Fruit fly (Drosophila melanogaster) Kc167 (cell line): ENCODE results near the gene CG43814.

Experiments
- Myc ChIP-seq: fragments of >200 bp; optimal IDR thresholded peaks from 2 replicates; lab custom pipeline; 2017; ENCODE audit warnings: missing external identifiers
- Sin3A ChIP-seq: fragments of >200 bp; optimal IDR thresholded peaks from 2 replicates; lab custom pipeline; 2018; ENCODE audit warnings: missing external identifiers
- h ChIP-seq: fragments of >200 bp; optimal IDR thresholded peaks from 3 replicates; lab custom pipeline; 2018; ENCODE audit warnings: missing external identifiers
- insv ChIP-seq: fragments of >200 bp; optimal IDR thresholded peaks from 3 replicates; lab custom pipeline; 2018; ENCODE audit warnings: missing external identifiers
- psq ChIP-seq: fragments of >200 bp; optimal IDR thresholded peaks from 2 replicates; lab custom pipeline; 2017; ENCODE audit warnings: missing external identifiers
- ttk ChIP-seq: sonication (Bioruptor generic); optimal IDR thresholded peaks from 2 replicates; lab custom pipeline; 2017; ENCODE audit warnings: missing external identifiers

The CG43814 gene

DNA sequence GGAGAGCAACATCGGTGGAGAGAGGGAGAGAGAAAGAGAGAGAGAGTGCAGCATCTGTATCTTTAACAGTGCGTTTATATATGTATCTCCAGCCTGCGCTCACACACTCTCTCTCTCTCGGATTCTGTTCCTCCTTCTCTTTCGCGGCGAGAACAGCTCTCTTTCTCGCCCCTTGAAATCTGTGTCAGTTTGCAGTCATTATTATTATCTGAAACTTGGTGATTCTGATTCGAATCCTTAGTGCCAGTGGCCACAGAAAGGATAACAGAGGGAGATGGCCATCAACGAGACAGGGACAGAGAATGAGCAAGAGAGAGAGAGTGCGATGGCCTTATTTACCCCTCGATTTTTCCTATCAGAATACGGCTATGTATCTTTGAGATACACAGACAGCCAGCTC lies 22.2 kb downstream of the CG43814 start:
- TF ChIP-seq Sin3A (lab: Kevin White, UChicago) (no peak), ttk (lab: Kevin White, UChicago) (no peak), insv (no peak), psq (no peak), Myc (lab: Kevin White, UChicago) (no peak), h (lab: Kevin White, UChicago) (no peak)

DNA sequence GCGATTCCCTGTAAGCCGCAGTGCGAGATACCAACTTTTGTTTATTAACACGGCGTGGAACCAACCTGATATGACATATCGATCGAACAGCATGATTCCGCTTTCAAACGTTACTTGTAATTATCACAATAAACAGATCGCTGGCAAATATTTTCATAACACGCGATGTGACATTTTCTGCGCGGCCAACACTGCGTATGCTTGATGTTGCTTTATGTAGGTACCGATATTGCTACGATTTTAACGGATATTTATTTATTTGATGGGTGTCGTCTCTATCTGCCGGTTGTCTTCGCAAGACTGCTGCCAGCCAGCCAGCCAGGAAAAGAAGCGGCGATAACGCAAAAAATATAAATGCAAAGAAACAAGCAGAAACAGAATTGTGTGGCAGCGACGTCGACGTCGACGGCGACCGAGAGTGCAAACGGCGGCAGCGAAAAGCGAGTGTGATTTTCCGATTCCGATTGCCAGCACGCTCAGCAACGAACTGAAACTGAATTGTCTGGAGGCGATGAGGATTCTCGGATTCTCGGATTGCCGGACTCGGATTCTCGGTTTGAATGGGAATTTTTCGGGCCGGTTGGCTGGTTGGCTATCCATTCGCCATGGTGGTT lies 22.8 kb downstream of the CG43814 start:
- TF ChIP-seq insv: no peak
- no peak for TF ChIP-seq ttk (lab: Kevin White, UChicago)
- no peak for TF ChIP-seq Myc (lab: Kevin White, UChicago)
- no peak for TF ChIP-seq h (lab: Kevin White, UChicago)
- no peak for TF ChIP-seq Sin3A (lab: Kevin White, UChicago)
- no peak for TF ChIP-seq psq

DNA sequence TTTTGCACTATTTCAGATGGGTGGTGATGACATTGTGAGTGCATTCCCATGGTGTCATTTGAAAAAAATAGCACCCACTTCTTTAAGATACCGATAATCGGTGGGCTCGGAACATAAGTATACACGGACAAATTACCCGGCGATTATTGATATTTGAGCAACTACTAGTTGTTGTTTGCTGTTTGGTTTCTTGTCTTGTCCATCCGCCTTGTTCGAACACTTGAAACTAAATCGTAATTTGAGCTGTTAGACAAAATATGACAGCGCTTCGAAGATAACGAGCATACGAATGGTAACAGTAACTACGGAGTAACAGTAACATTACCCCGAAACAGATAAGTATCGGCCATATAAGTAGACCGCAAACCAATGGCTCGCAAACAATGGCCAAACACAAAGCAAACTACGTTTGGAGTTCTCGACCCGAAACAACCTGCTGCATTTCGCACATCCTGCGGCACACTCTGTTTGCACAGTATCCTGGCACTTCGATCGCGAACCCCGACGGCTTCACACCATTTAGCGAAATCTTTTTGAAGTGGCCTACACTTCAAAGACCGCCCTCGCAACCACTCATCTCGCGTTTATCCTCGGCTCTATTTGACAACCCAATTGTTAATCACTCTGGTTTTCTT lies 24.1 kb downstream of the CG43814 start:
- TF ChIP-seq insv (no peak), Sin3A (lab: Kevin White, UChicago) (no peak), psq (no peak), h (lab: Kevin White, UChicago) (no peak), ttk (lab: Kevin White, UChicago) (no peak), Myc (lab: Kevin White, UChicago) (no peak)

DNA sequence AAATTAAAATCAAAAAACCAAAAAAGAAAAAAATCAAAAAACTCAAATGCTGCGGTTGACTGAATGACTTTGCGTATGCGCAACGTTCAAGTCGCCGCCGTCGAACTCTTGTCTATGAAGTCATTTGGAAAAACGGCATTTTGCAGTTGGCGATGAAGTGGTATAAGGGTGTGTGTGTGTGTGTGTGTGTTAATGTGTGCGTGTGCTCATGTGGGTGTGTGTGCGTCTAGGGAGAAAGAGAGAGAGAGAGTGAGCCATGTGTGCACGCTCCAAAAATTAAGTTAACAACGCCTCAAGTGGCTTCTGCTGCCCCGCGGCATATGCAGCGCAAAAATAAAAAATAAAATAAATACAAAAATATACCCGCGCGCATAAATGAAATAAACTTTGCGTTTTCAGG lies 27.7 kb downstream of the CG43814 start:
- no peak for TF ChIP-seq Sin3A (lab: Kevin White, UChicago)
- TF ChIP-seq Myc (lab: Kevin White, UChicago): no peak

DNA sequence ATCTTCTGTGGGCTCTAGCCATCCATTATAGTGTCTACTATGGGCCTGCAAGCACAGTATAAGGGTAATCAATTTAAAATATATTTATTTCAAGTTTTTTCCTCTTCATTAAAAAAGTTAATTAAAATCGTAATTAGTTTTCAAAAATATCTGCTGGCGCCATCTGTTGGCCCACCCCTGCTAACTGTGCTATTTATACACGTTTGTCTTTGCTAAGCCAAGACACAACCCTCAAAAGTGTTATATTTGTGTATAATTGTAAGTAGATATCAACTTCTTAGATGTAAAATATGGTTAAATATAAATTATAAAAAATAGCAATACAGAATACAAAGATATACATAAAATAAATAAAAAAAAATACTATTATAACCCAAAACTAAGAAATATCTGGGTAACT lies 28.6 kb downstream of the CG43814 start:
- TF ChIP-seq Sin3A (lab: Kevin White, UChicago) (no peak), insv (no peak), Myc (lab: Kevin White, UChicago) (no peak)

DNA sequence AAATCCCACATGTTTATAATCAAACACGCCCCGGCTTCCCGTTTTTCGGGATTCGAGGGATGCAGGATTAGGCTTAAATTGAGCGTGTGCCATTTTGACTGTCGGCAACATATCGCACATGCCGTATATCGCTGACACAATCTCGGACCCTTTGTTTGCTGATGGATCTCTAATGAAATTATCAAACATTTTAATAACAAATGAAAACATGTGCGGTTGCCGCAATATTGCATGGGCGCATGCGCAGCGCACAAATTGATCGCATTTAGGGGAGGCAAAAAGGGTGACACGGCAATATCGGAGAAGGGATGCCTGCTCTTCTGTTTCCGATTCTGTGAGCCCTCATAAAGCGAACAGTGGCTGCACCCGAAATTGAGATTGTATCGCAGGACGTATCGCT lies 29.9 kb downstream of the CG43814 start:
- no peak for TF ChIP-seq Myc (lab: Kevin White, UChicago)
- no peak for TF ChIP-seq Sin3A (lab: Kevin White, UChicago)
- TF ChIP-seq psq: no peak
- TF ChIP-seq insv: no peak

DNA sequence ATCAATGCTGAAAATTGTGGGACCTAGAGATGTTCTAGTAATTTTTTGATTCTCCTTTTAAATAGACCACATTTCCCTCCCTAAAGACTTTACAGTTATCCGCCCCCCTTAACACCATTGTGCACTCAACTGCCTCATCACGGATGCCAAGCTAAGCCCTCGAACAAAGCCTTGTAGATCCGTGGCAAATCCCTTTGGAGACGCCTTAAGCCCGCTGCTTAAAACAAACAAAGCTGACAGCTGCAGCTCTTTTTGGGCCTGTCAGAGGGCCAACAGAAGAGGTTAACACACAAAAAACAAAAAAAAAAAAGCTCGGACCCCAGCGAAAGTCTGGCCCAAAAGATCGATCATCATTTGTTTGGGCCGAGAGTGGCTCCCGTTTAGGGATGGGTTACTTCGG lies 37.3 kb downstream of the CG43814 start:
- TF ChIP-seq insv (no peak), h (lab: Kevin White, UChicago) (no peak), Myc (lab: Kevin White, UChicago) (no peak), psq (no peak), ttk (lab: Kevin White, UChicago) (no peak), Sin3A (lab: Kevin White, UChicago) (no peak)

DNA sequence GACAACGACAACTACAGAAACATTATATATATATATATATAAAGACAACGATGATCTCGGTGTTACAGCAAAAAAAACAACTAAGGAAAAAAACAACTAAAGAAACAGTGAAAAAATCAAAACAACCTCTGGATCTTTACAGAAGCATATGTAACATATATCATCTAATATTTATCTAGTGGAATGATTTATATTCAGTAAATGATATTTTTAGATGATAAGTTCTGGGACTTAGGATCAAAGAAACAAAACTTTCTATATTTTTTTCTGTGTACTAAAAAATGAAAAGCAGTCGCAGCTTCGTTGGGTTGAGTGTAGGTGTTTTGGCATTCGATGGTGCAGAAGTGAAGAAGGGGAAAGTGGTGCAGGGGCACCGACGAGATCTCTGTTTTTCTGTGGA lies 38.0 kb downstream of the CG43814 start:
- TF ChIP-seq insv: no peak
- TF ChIP-seq Myc (lab: Kevin White, UChicago): no peak
- TF ChIP-seq psq: no peak
- TF ChIP-seq h (lab: Kevin White, UChicago): no peak
- no peak for TF ChIP-seq ttk (lab: Kevin White, UChicago)

DNA sequence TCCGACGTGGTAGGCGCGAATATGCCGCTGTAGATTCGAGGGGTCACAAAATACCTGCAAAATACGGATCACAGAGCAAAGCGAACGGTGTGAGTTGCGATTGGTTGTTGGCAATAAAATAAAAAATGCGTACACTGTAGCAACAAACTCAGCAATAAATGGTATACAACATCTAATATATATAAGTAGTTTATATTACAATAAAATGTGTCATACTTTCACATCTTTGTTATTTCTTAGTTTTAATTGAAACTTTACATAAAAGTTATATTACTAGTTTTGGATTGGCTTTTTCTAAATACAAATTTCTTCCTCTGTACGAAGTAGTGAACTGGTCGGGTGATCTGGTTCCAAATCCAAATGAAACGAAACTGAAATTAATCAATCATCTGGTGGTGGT lies 39.4 kb downstream of the CG43814 start:
- TF ChIP-seq Sin3A (lab: Kevin White, UChicago) (no peak), Myc (lab: Kevin White, UChicago) (no peak), h (lab: Kevin White, UChicago) (no peak), psq (no peak), insv (no peak), ttk (lab: Kevin White, UChicago) (no peak)
